Worm (Caenorhabditis elegans) whole organism, late embryonic: ENCODE data around the gene ztf-8.

Experiments used
- C08G9.2 ChIP-seq: sonication (generic microtip); optimal IDR thresholded peaks from 2 replicates; lab custom pipeline; 2016; ENCODE audit warnings: mild to moderate bottlenecking, missing genetic modification characterization, moderate library complexity, missing compliant biosample characterization
- C38D4.7 ChIP-seq: fragments of 200-800 bp; sonication (Bioruptor generic); optimal IDR thresholded peaks from 2 replicates; lab custom pipeline; 2018; ENCODE audit warnings: mild to moderate bottlenecking, missing genetic modification characterization, moderate library complexity, missing compliant biosample characterization
- F13H6.1 ChIP-seq: sonication (generic microtip); optimal IDR thresholded peaks from 2 replicates; lab custom pipeline; 2016; ENCODE audit warnings: missing genetic modification characterization, missing compliant biosample characterization
- K02D7.2 ChIP-seq: sonication (generic microtip); optimal IDR thresholded peaks from 2 replicates; lab custom pipeline; 2017; ENCODE audit warnings: mild to moderate bottlenecking, missing genetic modification characterization, missing compliant biosample characterization
- K09A11.1 ChIP-seq: sonication (generic microtip); optimal IDR thresholded peaks from 2 replicates; lab custom pipeline; 2017; ENCODE audit warnings: antibody characterized with exemption, mild to moderate bottlenecking, missing genetic modification characterization, missing compliant biosample characterization; ENCODE audit not compliant: insufficient read depth
- ahr-1 ChIP-seq: sonication (generic microtip); optimal IDR thresholded peaks from 2 replicates; lab custom pipeline; 2016; ENCODE audit warnings: missing genetic modification characterization, missing compliant biosample characterization
- ceh-14 ChIP-seq: sonication (generic microtip); optimal IDR thresholded peaks from 2 replicates; lab custom pipeline; 2016; ENCODE audit warnings: missing genotype, missing genetic modification characterization, missing compliant biosample characterization
- ceh-18 ChIP-seq: sonication (generic microtip); optimal IDR thresholded peaks from 2 replicates; lab custom pipeline; 2016; ENCODE audit warnings: missing genetic modification characterization, missing compliant biosample characterization
- ceh-19 ChIP-seq: fragments of 200-800 bp; sonication (Bioruptor generic); optimal IDR thresholded peaks from 2 replicates; lab custom pipeline; 2018; ENCODE audit warnings: mild to moderate bottlenecking, missing genetic modification characterization, missing compliant biosample characterization
- ceh-2 ChIP-seq: sonication (generic microtip); optimal IDR thresholded peaks from 2 replicates; lab custom pipeline; 2016; ENCODE audit warnings: missing genotype, missing genetic modification characterization, missing compliant biosample characterization
- ceh-24 ChIP-seq: sonication (generic microtip); optimal IDR thresholded peaks from 2 replicates; lab custom pipeline; 2016; ENCODE audit warnings: mild to moderate bottlenecking, missing genetic modification characterization, missing compliant biosample characterization
- ceh-31 ChIP-seq: sonication (generic microtip); optimal IDR thresholded peaks from 2 replicates; lab custom pipeline; 2016; ENCODE audit warnings: missing genetic modification characterization, missing compliant biosample characterization
- ceh-34 ChIP-seq: sonication (generic microtip); optimal IDR thresholded peaks from 2 replicates; lab custom pipeline; 2016; ENCODE audit warnings: mild to moderate bottlenecking, missing genetic modification characterization, missing compliant biosample characterization
- ceh-48 ChIP-seq: sonication (generic microtip); optimal IDR thresholded peaks from 2 replicates; lab custom pipeline; 2016; ENCODE audit warnings: missing genetic modification characterization, inconsistent platforms, missing compliant biosample characterization
- che-1 ChIP-seq: sonication (generic microtip); optimal IDR thresholded peaks from 2 replicates; lab custom pipeline; 2016; ENCODE audit warnings: mild to moderate bottlenecking, missing genetic modification characterization, missing compliant biosample characterization
- dve-1 ChIP-seq: sonication (generic microtip); optimal IDR thresholded peaks from 2 replicates; lab custom pipeline; 2017; ENCODE audit warnings: antibody characterized with exemption, mild to moderate bottlenecking, missing genetic modification characterization, missing compliant biosample characterization
- elt-2 ChIP-seq: sonication (generic microtip); optimal IDR thresholded peaks from 2 replicates; lab custom pipeline; 2016; ENCODE audit warnings: missing genetic modification reagents, missing genetic modification characterization, missing compliant biosample characterization
- elt-4 ChIP-seq: sonication (generic microtip); optimal IDR thresholded peaks from 2 replicates; lab custom pipeline; 2016; ENCODE audit warnings: missing genetic modification characterization, missing compliant biosample characterization
- ets-4 ChIP-seq: sonication (generic microtip); optimal IDR thresholded peaks from 2 replicates; lab custom pipeline; 2016; ENCODE audit warnings: missing genetic modification characterization, missing compliant biosample characterization
- eyg-1 ChIP-seq: sonication (generic microtip); optimal IDR thresholded peaks from 2 replicates; lab custom pipeline; 2016; ENCODE audit warnings: missing genotype, missing genetic modification characterization, missing compliant biosample characterization
- gmeb-2 ChIP-seq: sonication (generic microtip); optimal IDR thresholded peaks from 2 replicates; lab custom pipeline; 2016; ENCODE audit warnings: missing genetic modification characterization, inconsistent platforms, missing compliant biosample characterization
- hlh-13 ChIP-seq: fragments of 200-800 bp; sonication (Bioruptor generic); optimal IDR thresholded peaks from 2 replicates; lab custom pipeline; 2018; ENCODE audit warnings: mild to moderate bottlenecking, missing genetic modification characterization, missing compliant biosample characterization
- hlh-30 ChIP-seq: sonication (generic microtip); optimal IDR thresholded peaks from 2 replicates; lab custom pipeline; 2017; ENCODE audit warnings: antibody characterized with exemption, missing genetic modification characterization, missing compliant biosample characterization; ENCODE audit not compliant: insufficient read depth
- lin-11 ChIP-seq: fragments of 200-800 bp; sonication (Bioruptor generic); optimal IDR thresholded peaks from 2 replicates; lab custom pipeline; 2018; ENCODE audit warnings: mild to moderate bottlenecking, missing genetic modification characterization, missing compliant biosample characterization
- madf-2 ChIP-seq: sonication (generic microtip); optimal IDR thresholded peaks from 2 replicates; lab custom pipeline; 2017; ENCODE audit warnings: missing genetic modification characterization, missing compliant biosample characterization
- mec-3 ChIP-seq: sonication (generic microtip); optimal IDR thresholded peaks from 2 replicates; lab custom pipeline; 2016; ENCODE audit warnings: borderline replicate concordance, missing genetic modification characterization, missing compliant biosample characterization
- nfya-1 ChIP-seq: sonication (generic microtip); optimal IDR thresholded peaks from 2 replicates; lab custom pipeline; 2017; ENCODE audit warnings: missing genetic modification characterization, mild to moderate bottlenecking, missing compliant biosample characterization, antibody characterized with exemption, moderate library complexity
- nhr-232 ChIP-seq: sonication (generic microtip); optimal IDR thresholded peaks from 2 replicates; lab custom pipeline; 2016; ENCODE audit warnings: missing genetic modification characterization, missing compliant biosample characterization
- npax-4 ChIP-seq: sonication (generic microtip); optimal IDR thresholded peaks from 2 replicates; lab custom pipeline; 2016; ENCODE audit warnings: missing genetic modification characterization, missing compliant biosample characterization
- odd-2 ChIP-seq: sonication (generic microtip); optimal IDR thresholded peaks from 2 replicates; lab custom pipeline; 2017; ENCODE audit warnings: antibody characterized with exemption, mild to moderate bottlenecking, missing genetic modification characterization, missing compliant biosample characterization
- pag-3 ChIP-seq: sonication (generic microtip); optimal IDR thresholded peaks from 2 replicates; lab custom pipeline; 2016; ENCODE audit warnings: missing compliant biosample characterization, missing genetic modification characterization, borderline replicate concordance
- pat-9 ChIP-seq: fragments of 200-800 bp; sonication (Bioruptor generic); optimal IDR thresholded peaks from 2 replicates; lab custom pipeline; 2018; ENCODE audit warnings: mild to moderate bottlenecking, missing genetic modification characterization, moderate library complexity, missing compliant biosample characterization
- pax-1 ChIP-seq: fragments of 150-350 bp; optimal IDR thresholded peaks from 2 replicates; lab custom pipeline; 2014; ENCODE audit warnings: missing biosample characterization, missing genetic modification characterization
- pqm-1 ChIP-seq: sonication (generic microtip); optimal IDR thresholded peaks from 2 replicates; lab custom pipeline; 2016; ENCODE audit warnings: missing genetic modification characterization, missing compliant biosample characterization
- rnt-1 ChIP-seq: sonication (generic microtip); optimal IDR thresholded peaks from 2 replicates; lab custom pipeline; 2016; ENCODE audit warnings: missing genetic modification characterization, missing compliant biosample characterization
- sdc-2 ChIP-seq: sonication (generic microtip); optimal IDR thresholded peaks from 2 replicates; lab custom pipeline; 2016; ENCODE audit warnings: missing genotype, missing genetic modification characterization, missing compliant biosample characterization
- syd-9 ChIP-seq: sonication (generic microtip); optimal IDR thresholded peaks from 2 replicates; lab custom pipeline; 2016; ENCODE audit warnings: mild to moderate bottlenecking, missing genetic modification characterization, moderate library complexity, missing compliant biosample characterization
- tbx-2 ChIP-seq: sonication (generic microtip); optimal IDR thresholded peaks from 2 replicates; lab custom pipeline; 2016; ENCODE audit warnings: missing genetic modification characterization, missing compliant biosample characterization
- ttx-3 ChIP-seq: sonication (generic microtip); optimal IDR thresholded peaks from 2 replicates; lab custom pipeline; 2016; ENCODE audit warnings: missing genetic modification reagents, missing genetic modification characterization, missing compliant biosample characterization
- unc-42 ChIP-seq: sonication (generic microtip); optimal IDR thresholded peaks from 2 replicates; lab custom pipeline; 2016; ENCODE audit warnings: missing genotype, missing genetic modification characterization, missing compliant biosample characterization
- unc-55 ChIP-seq: sonication (generic microtip); optimal IDR thresholded peaks from 2 replicates; lab custom pipeline; 2017; ENCODE audit warnings: missing biosample characterization, missing genetic modification reagents, missing genetic modification characterization
- unc-86 ChIP-seq: sonication (generic microtip); optimal IDR thresholded peaks from 2 replicates; lab custom pipeline; 2016; ENCODE audit warnings: missing genetic modification characterization, missing compliant biosample characterization
- ztf-16 ChIP-seq: sonication (generic microtip); optimal IDR thresholded peaks from 2 replicates; lab custom pipeline; 2017; ENCODE audit warnings: missing genetic modification characterization, missing compliant biosample characterization

The ztf-8 gene

ce11 chrIII:5228839-5229238 lies 44.4 kb downstream of the ztf-8 start:
- TF ChIP-seq K02D7.2 (tag; lab: Kevin White, UChicago) (no peak), pag-3 (tag; lab: Kevin White, UChicago) (no peak), ceh-14 (no peak), elt-4 (tag; lab: Kevin White, UChicago) (no peak), dve-1 (tag; lab: Kevin White, UChicago) (no peak), unc-86 (no peak), madf-2 (tag; lab: Kevin White, UChicago) (no peak), ceh-19 (no peak), lin-11 (tag; lab: Kevin White, UChicago) (no peak), ceh-48 (tag; lab: Kevin White, UChicago) (no peak), eyg-1 (tag; lab: Kevin White, UChicago) (no peak), elt-2 (no peak), hlh-13 (GFP tag; lab: Kevin White, UChicago) (no peak), gmeb-2 (tag; lab: Kevin White, UChicago) (no peak)

- TF ChIP-seq ceh-18 (tag; lab: Kevin White, UChicago) (peak; percentile 48), C08G9.2 (tag; lab: Kevin White, UChicago) (no peak), unc-42 (tag; lab: Kevin White, UChicago) (peak; percentile 49), elt-2 (peak; percentile 51), mec-3 (no peak), ceh-34 (tag; lab: Kevin White, UChicago) (peak; percentile 56), pat-9 (tag; lab: Kevin White, UChicago) (no peak), npax-4 (no peak), madf-2 (tag; lab: Kevin White, UChicago) (no peak), ceh-31 (tag; lab: Kevin White, UChicago) (peak; percentile 78), unc-86 (peak; percentile 7), nhr-232 (no peak), F13H6.1 (tag; lab: Kevin White, UChicago) (peak; percentile 13), ztf-16 (tag; lab: Kevin White, UChicago) (peak; percentile 18), rnt-1 (peak; percentile 43), ets-4 (peak; percentile 68), nfya-1 (tag; lab: Kevin White, UChicago) (peak; percentile 70), hlh-30 (tag; lab: Kevin White, UChicago) (no peak), odd-2 (tag; lab: Kevin White, UChicago) (no peak), unc-55 (GFP tag; lab: Kevin White, UChicago) (no peak), syd-9 (no peak), K02D7.2 (tag; lab: Kevin White, UChicago) (no peak), che-1 (no peak), ahr-1 (tag; lab: Kevin White, UChicago) (no peak), ceh-2 (tag; lab: Kevin White, UChicago) (peak; percentile 31), K09A11.1 (tag; lab: Kevin White, UChicago) (peak; percentile 10), tbx-2 (peak; percentile 62), C38D4.7 (GFP tag; lab: Kevin White, UChicago) (no peak), pax-1 (peak; percentile 22), dve-1 (tag; lab: Kevin White, UChicago) (peak; percentile 74), pqm-1 (no peak), sdc-2 (tag; lab: Kevin White, UChicago) (no peak), ceh-14 (peak; percentile 37), ceh-24 (no peak), ttx-3 (peak; percentile 33)
Measured at ce11 chrIII:5227831-5228467, 45.3 kb downstream of the ztf-8 start, which contains the start of the genes C34E10.12, C34E10.10 and atp-2. TSS of gene C34E10.12 (minus strand) at chrIII:5227881. TSS of gene C34E10.10 (minus strand) at chrIII:5227884. TSS of gene atp-2 (plus strand) at chrIII:5228417.
